Fruit fly (Drosophila melanogaster) whole organism, embryonic: ENCODE data around the gene ArfGAP3.

ENCODE experiments used
- Adf1 ChIP-seq: fragments of 200-800 bp; sonication (Bioruptor generic); IDR thresholded peaks from 2 replicates; pipeline ENCODE4 v1.3.6; 2022; ENCODE audit warnings: missing biosample characterization, missing genetic modification characterization
- Atf6 ChIP-seq: fragments of 200-800 bp; sonication (Bioruptor generic); IDR thresholded peaks from 2 replicates; pipeline ENCODE4 v1.3.6; 2022; ENCODE audit warnings: missing biosample characterization, missing genetic modification characterization
- Bgb ChIP-seq: fragments of 200-800 bp; sonication (Bioruptor generic); IDR thresholded peaks from 2 replicates; pipeline ENCODE4 v1.3.6; 2022; ENCODE audit warnings: missing biosample characterization, missing genetic modification characterization; ENCODE audit not compliant: partially characterized antibody
- CG10366 ChIP-seq: fragments of 200-800 bp; sonication (Bioruptor generic); IDR thresholded peaks from 2 replicates; pipeline ENCODE4 v1.3.6; 2022; ENCODE audit warnings: missing biosample characterization, missing genetic modification characterization
- CG11504 ChIP-seq: fragments of 200-800 bp; sonication (Bioruptor generic); optimal IDR thresholded peaks from 3 replicates; lab custom pipeline; 2019; ENCODE audit warnings: missing biosample characterization, mild to moderate bottlenecking, missing genetic modification characterization, moderate library complexity
- CG12236 ChIP-seq: fragments of 200-800 bp; sonication (Bioruptor generic); optimal IDR thresholded peaks from 2 replicates; lab custom pipeline; 2016; ENCODE audit warnings: missing biosample characterization, missing genetic modification characterization
- CG12744 ChIP-seq: fragments of 200-800 bp; sonication (Bioruptor generic); optimal IDR thresholded peaks from 2 replicates; lab custom pipeline; 2016; ENCODE audit warnings: missing biosample characterization, missing genetic modification characterization
- CG13123 ChIP-seq: fragments of 200-800 bp; sonication (Bioruptor generic); optimal IDR thresholded peaks from 2 replicates; lab custom pipeline; 2016; ENCODE audit warnings: missing biosample characterization, missing genetic modification characterization
- CG13775 ChIP-seq: fragments of 200-800 bp; sonication (Bioruptor generic); optimal IDR thresholded peaks from 3 replicates; lab custom pipeline; 2017; ENCODE audit warnings: missing biosample characterization, mild to moderate bottlenecking, missing genetic modification characterization
- CG14441 ChIP-seq: fragments of 200-800 bp; sonication (Bioruptor generic); IDR thresholded peaks from 2 replicates; pipeline ENCODE4 v1.3.6; 2022; ENCODE audit warnings: missing biosample characterization, missing genetic modification characterization
- CG14710 ChIP-seq: fragments of 200-800 bp; sonication (Bioruptor generic); optimal IDR thresholded peaks from 3 replicates; lab custom pipeline; 2019; ENCODE audit warnings: missing biosample characterization, mild to moderate bottlenecking, missing genetic modification characterization, moderate library complexity
- CG1529 ChIP-seq: fragments of 200-800 bp; sonication (Bioruptor generic); optimal IDR thresholded peaks from 3 replicates; lab custom pipeline; 2018; ENCODE audit warnings: missing biosample characterization, missing genetic modification characterization
- CG1603 ChIP-seq: fragments of 200-800 bp; sonication (Bioruptor generic); optimal IDR thresholded peaks from 2 replicates; lab custom pipeline; 2019; ENCODE audit warnings: missing biosample characterization, mild to moderate bottlenecking, missing genetic modification characterization, moderate library complexity
- CG17361 ChIP-seq: fragments of 200-800 bp; sonication (Bioruptor generic); IDR thresholded peaks from 3 replicates; pipeline ENCODE4 v1.3.6; 2022; ENCODE audit warnings: missing biosample characterization, missing genetic modification characterization
- CG17829 ChIP-seq: fragments of 200-800 bp; optimal IDR thresholded peaks from 2 replicates; lab custom pipeline; 2019; ENCODE audit warnings: missing biosample characterization, mild to moderate bottlenecking, missing genetic modification characterization, moderate library complexity
- CG18262 ChIP-seq: fragments of 200-800 bp; optimal IDR thresholded peaks from 3 replicates; lab custom pipeline; 2019; ENCODE audit warnings: missing biosample characterization, mild to moderate bottlenecking, missing genetic modification characterization, moderate library complexity
- CG43689 ChIP-seq: fragments of 200-800 bp; sonication (Bioruptor generic); IDR thresholded peaks from 2 replicates; pipeline ENCODE4 v1.3.6; 2022; ENCODE audit warnings: missing biosample characterization, missing genetic modification characterization
- CG6254 ChIP-seq: fragments of 200-800 bp; sonication (Bioruptor generic); optimal IDR thresholded peaks from 3 replicates; lab custom pipeline; 2017; ENCODE audit warnings: mild to moderate bottlenecking, missing biosample characterization, missing genetic modification reagents, missing genetic modification characterization
- CG6813 ChIP-seq: fragments of 200-800 bp; sonication (Bioruptor generic); optimal IDR thresholded peaks from 2 replicates; lab custom pipeline; 2017; ENCODE audit warnings: missing biosample characterization, missing genetic modification characterization, mild to moderate bottlenecking, moderate library complexity, missing genetic modification reagents
- CG7556 ChIP-seq: fragments of 200-800 bp; sonication (Bioruptor generic); optimal IDR thresholded peaks from 2 replicates; lab custom pipeline; 2017; ENCODE audit warnings: missing biosample characterization, mild to moderate bottlenecking, missing genetic modification characterization
- CG8924 ChIP-seq: fragments of 200-800 bp; optimal IDR thresholded peaks from 3 replicates; lab custom pipeline; 2019; ENCODE audit warnings: missing biosample characterization, mild to moderate bottlenecking, missing genetic modification characterization, moderate library complexity
- CG9817 ChIP-seq: fragments of 200-800 bp; sonication (Bioruptor generic); optimal IDR thresholded peaks from 2 replicates; lab custom pipeline; 2018; ENCODE audit warnings: missing biosample characterization, mild to moderate bottlenecking, missing genetic modification characterization, moderate library complexity
- D19A ChIP-seq: fragments of 200-800 bp; optimal IDR thresholded peaks from 3 replicates; lab custom pipeline; 2019; ENCODE audit warnings: missing biosample characterization, mild to moderate bottlenecking, missing genetic modification characterization, moderate library complexity
- Hr51 ChIP-seq, 2 experiments: fragments of 200-800 bp; sonication (Bioruptor generic); optimal IDR thresholded peaks; 2 replicates in 1 of 2; 3 replicates in 1 of 2; lab custom pipeline; 2016 to 2018; ENCODE audit warnings: missing biosample characterization in 2 of 2, missing genetic modification characterization in 2 of 2, mild to moderate bottlenecking in 1 of 2, moderate library complexity in 1 of 2
- Mad ChIP-seq: fragments of 200-800 bp; sonication (Bioruptor generic); optimal IDR thresholded peaks from 2 replicates; lab custom pipeline; 2016; ENCODE audit warnings: missing biosample characterization, missing genetic modification characterization
- Max ChIP-seq: fragments of 200-800 bp; sonication (Bioruptor generic); optimal IDR thresholded peaks from 2 replicates; lab custom pipeline; 2016; ENCODE audit warnings: missing biosample characterization, mild to moderate bottlenecking, missing genetic modification characterization
- Med ChIP-seq: fragments of 200-800 bp; sonication (Bioruptor generic); peaks from one replicate; lab custom pipeline; 2016; ENCODE audit warnings: missing biosample characterization, missing genetic modification characterization, mild to moderate bottlenecking, inconsistent platforms, moderate library complexity
- Meics ChIP-seq: fragments of 200-800 bp; sonication (Bioruptor generic); optimal IDR thresholded peaks from 2 replicates; lab custom pipeline; 2017; ENCODE audit warnings: missing biosample characterization, mild to moderate bottlenecking, missing genetic modification characterization
- Sox100B ChIP-seq: fragments of 200-800 bp; sonication (Bioruptor generic); optimal IDR thresholded peaks from 3 replicates; lab custom pipeline; 2018; ENCODE audit warnings: missing biosample characterization, mild to moderate bottlenecking, missing genetic modification characterization
- Sry-β ChIP-seq: fragments of 200-800 bp; sonication (Bioruptor generic); optimal IDR thresholded peaks from 2 replicates; lab custom pipeline; 2018; ENCODE audit warnings: missing biosample characterization, mild to moderate bottlenecking, missing genetic modification characterization, moderate library complexity
- Trl ChIP-seq, 3 experiments: fragments of >200 bp in 2 of 3; fragments of 200-800 bp in 1 of 3; sonication (Bioruptor generic) in 1 of 3; optimal IDR thresholded peaks; 2 replicates in 1 of 3; 3 replicates in 2 of 3; lab custom pipeline; 2016 to 2017; ENCODE audit warnings: missing biosample characterization in 1 of 3, missing genetic modification characterization in 1 of 3
- ash1 ChIP-seq: fragments of 200-800 bp; sonication (Bioruptor generic); optimal IDR thresholded peaks from 2 replicates; lab custom pipeline; 2018; ENCODE audit warnings: missing biosample characterization, mild to moderate bottlenecking, missing genetic modification characterization
- caup ChIP-seq: fragments of 200-800 bp; sonication (Bioruptor generic); optimal IDR thresholded peaks from 3 replicates; lab custom pipeline; 2017; ENCODE audit warnings: missing biosample characterization, mild to moderate bottlenecking, missing genetic modification characterization, moderate library complexity; ENCODE audit not compliant: severe bottlenecking
- chn ChIP-seq: fragments of 200-800 bp; sonication (Bioruptor generic); optimal IDR thresholded peaks from 2 replicates; lab custom pipeline; 2016; ENCODE audit warnings: missing biosample characterization, missing genetic modification characterization
- ems ChIP-seq: fragments of 200-800 bp; sonication (Bioruptor generic); optimal IDR thresholded peaks from 3 replicates; lab custom pipeline; 2016; ENCODE audit warnings: missing biosample characterization, missing genetic modification characterization
- ftz-f1 ChIP-seq: fragments of 200-800 bp; sonication (Bioruptor generic); optimal IDR thresholded peaks from 2 replicates; lab custom pipeline; 2016; ENCODE audit warnings: missing biosample characterization, missing genetic modification characterization
- gem ChIP-seq: fragments of 200-800 bp; sonication (Bioruptor generic); optimal IDR thresholded peaks from 2 replicates; lab custom pipeline; 2019; ENCODE audit warnings: missing biosample characterization, mild to moderate bottlenecking, missing genetic modification characterization, moderate library complexity
- grn ChIP-seq: fragments of 200-800 bp; sonication (Bioruptor generic); optimal IDR thresholded peaks from 3 replicates; lab custom pipeline; 2017; ENCODE audit warnings: missing biosample characterization, missing genetic modification characterization
- gt ChIP-seq: fragments of 200-800 bp; sonication (Bioruptor generic); IDR thresholded peaks from 2 replicates; pipeline ENCODE4 v1.3.6; 2022; ENCODE audit warnings: missing biosample characterization, missing genetic modification characterization
- insv ChIP-seq, 2 experiments: fragments of 200-800 bp; sonication (Bioruptor generic); optimal IDR thresholded peaks; 3 replicates each; lab custom pipeline; 2016 to 2018; ENCODE audit warnings: missing biosample characterization in 2 of 2, missing genetic modification characterization in 2 of 2
- maf-S ChIP-seq: fragments of 200-800 bp; sonication (Bioruptor generic); optimal IDR thresholded peaks from 2 replicates; lab custom pipeline; 2016; ENCODE audit warnings: missing biosample characterization, missing genetic modification characterization
- nmo ChIP-seq: fragments of 200-800 bp; sonication (Bioruptor generic); optimal IDR thresholded peaks from 2 replicates; lab custom pipeline; 2018; ENCODE audit warnings: missing biosample characterization, mild to moderate bottlenecking, missing genetic modification characterization, moderate library complexity
- onecut ChIP-seq: fragments of 200-800 bp; sonication (Bioruptor generic); IDR thresholded peaks from 2 replicates; pipeline ENCODE4 v1.3.6; 2022; ENCODE audit warnings: missing biosample characterization, missing genetic modification characterization
- phol ChIP-seq: fragments of 200-800 bp; sonication (Bioruptor generic); optimal IDR thresholded peaks from 3 replicates; lab custom pipeline; 2018; ENCODE audit warnings: missing biosample characterization, mild to moderate bottlenecking, missing genetic modification characterization, moderate library complexity
- psq ChIP-seq: fragments of 200-800 bp; sonication (Bioruptor generic); optimal IDR thresholded peaks from 2 replicates; lab custom pipeline; 2017; ENCODE audit warnings: missing biosample characterization, missing genetic modification characterization
- rib ChIP-seq: fragments of 200-800 bp; sonication (Bioruptor generic); IDR thresholded peaks from 2 replicates; pipeline ENCODE4 v1.3.6; 2022; ENCODE audit warnings: missing biosample characterization, missing genetic modification characterization
- row ChIP-seq: fragments of 200-800 bp; sonication (Bioruptor generic); IDR thresholded peaks from 3 replicates; pipeline ENCODE4 v1.3.6; 2022; ENCODE audit warnings: missing biosample characterization, missing genetic modification characterization
- sens ChIP-seq: fragments of 200-800 bp; sonication (Bioruptor generic); peaks from one replicate; lab custom pipeline; 2016; ENCODE audit warnings: missing biosample characterization, missing genetic modification characterization
- sna ChIP-seq: fragments of 200-800 bp; sonication (Bioruptor generic); IDR thresholded peaks from 2 replicates; pipeline ENCODE4 v1.3.6; 2022; ENCODE audit warnings: missing biosample characterization, missing genetic modification characterization; ENCODE audit not compliant: partially characterized antibody
- trem ChIP-seq: fragments of 200-800 bp; optimal IDR thresholded peaks from 3 replicates; lab custom pipeline; 2019; ENCODE audit warnings: missing biosample characterization, mild to moderate bottlenecking, missing genetic modification characterization, moderate library complexity

ArfGAP3 gene

dm6 chr3L:22742945-22743582 is 25.7 kb upstream of the ArfGAP3 start:
- no peak for TF ChIP-seq grn (GFP tag; lab: Kevin White, UChicago)
- peak; percentile 38 for TF ChIP-seq phol (tag; lab: Kevin White, UChicago)
- TF ChIP-seq CG6813 (GFP tag; lab: Kevin White, UChicago): no peak
- no peak for TF ChIP-seq CG6254
- TF ChIP-seq CG12236 (GFP tag; lab: Kevin White, UChicago): no peak
- no peak for TF ChIP-seq CG8924 (tag; lab: Kevin White, UChicago)
- no peak for TF ChIP-seq chn
- no peak for TF ChIP-seq Bgb (GFP tag; lab: Robert Waterston, UW)
- TF ChIP-seq Meics (GFP tag; lab: Kevin White, UChicago): peak; percentile 13
- no peak for TF ChIP-seq psq (GFP tag; lab: Kevin White, UChicago)
- no peak for TF ChIP-seq CG14441 (GFP tag; lab: Robert Waterston, UW)
- no peak for TF ChIP-seq Mad (GFP tag; lab: Kevin White, UChicago)
- TF ChIP-seq CG7556 (GFP tag; lab: Kevin White, UChicago): peak; percentile 22
- no peak for TF ChIP-seq CG9817 (tag; lab: Kevin White, UChicago)
- no peak for TF ChIP-seq Adf1 (GFP tag; lab: Robert Waterston, UW)
- peak; percentile 12 for TF ChIP-seq nmo (GFP tag; lab: Kevin White, UChicago)
- no peak for TF ChIP-seq ftz-f1 (GFP tag; lab: Kevin White, UChicago)
- peak; percentile 6 for TF ChIP-seq CG1529 (GFP tag; lab: Kevin White, UChicago)
- no peak for TF ChIP-seq ems (GFP tag; lab: Kevin White, UChicago)
- peak; percentile 18 for TF ChIP-seq D19A
- peak; percentile 12 for TF ChIP-seq CG14710 (tag; lab: Kevin White, UChicago)
- TF ChIP-seq CG13775 (GFP tag; lab: Kevin White, UChicago): no peak
- TF ChIP-seq ash1: no peak
- peak in 1 of 2 experiments; percentile 3 for TF ChIP-seq Hr51 (GFP tag; optimal IDR thresholded peaks at IDR 0.05; lab: Kevin White, UChicago)
- TF ChIP-seq CG18262 (tag; lab: Kevin White, UChicago): peak; percentile 54
- TF ChIP-seq onecut (GFP tag; lab: Robert Waterston, UW): no peak
- no peak for TF ChIP-seq Trl (optimal IDR thresholded peaks at IDR 0.05; lab: Kevin White, UChicago)
- TF ChIP-seq Trl (GFP tag; optimal IDR thresholded peaks at IDR 0.05; lab: Kevin White, UChicago): no peak
- peak; percentile 24 for TF ChIP-seq gem (tag; lab: Kevin White, UChicago)
- no peak for TF ChIP-seq caup (GFP tag; lab: Kevin White, UChicago)
- TF ChIP-seq sens (GFP tag; lab: Kevin White, UChicago): peak; percentile 84
- TF ChIP-seq CG43689 (GFP tag; lab: Robert Waterston, UW): no peak
- peak; percentile 60; the same call in 2 of the 3 replicates for TF ChIP-seq CG17361 (GFP tag; lab: Robert Waterston, UW)
- no peak for TF ChIP-seq gt
- no peak for TF ChIP-seq rib (GFP tag; lab: Robert Waterston, UW)
- no peak for TF ChIP-seq CG17829 (tag; lab: Kevin White, UChicago)
- TF ChIP-seq trem (tag; lab: Kevin White, UChicago): peak; percentile 11
- TF ChIP-seq row (GFP tag; lab: Robert Waterston, UW): peak; percentile 58
- no peak for TF ChIP-seq CG13123
- peak; percentile 36 for TF ChIP-seq CG11504 (tag; lab: Kevin White, UChicago)
- no peak for TF ChIP-seq sna (GFP tag; lab: Robert Waterston, UW)
- TF ChIP-seq maf-S (GFP tag; lab: Kevin White, UChicago): no peak
- no peak for TF ChIP-seq Sry-β (GFP tag; lab: Kevin White, UChicago)
- peak; percentile 16 for TF ChIP-seq Med (GFP tag; lab: Kevin White, UChicago)
- TF ChIP-seq Sox100B (GFP tag; lab: Kevin White, UChicago): peak; percentile 21
- TF ChIP-seq CG10366 (GFP tag; lab: Robert Waterston, UW): peak; percentile 11; the same call in 1 of the 2 replicates
- TF ChIP-seq Atf6 (GFP tag; lab: Robert Waterston, UW): no peak
- no peak for TF ChIP-seq Max (GFP tag; lab: Kevin White, UChicago)
- peak; percentile 5 for TF ChIP-seq CG1603
- TF ChIP-seq CG12744 (GFP tag; lab: Kevin White, UChicago): no peak
- no peak for TF ChIP-seq insv (GFP tag; optimal IDR thresholded peaks at IDR 0.05; lab: Kevin White, UChicago)
